Worm (Caenorhabditis elegans): ENCODE results near the gene odc-1.

DNA sequence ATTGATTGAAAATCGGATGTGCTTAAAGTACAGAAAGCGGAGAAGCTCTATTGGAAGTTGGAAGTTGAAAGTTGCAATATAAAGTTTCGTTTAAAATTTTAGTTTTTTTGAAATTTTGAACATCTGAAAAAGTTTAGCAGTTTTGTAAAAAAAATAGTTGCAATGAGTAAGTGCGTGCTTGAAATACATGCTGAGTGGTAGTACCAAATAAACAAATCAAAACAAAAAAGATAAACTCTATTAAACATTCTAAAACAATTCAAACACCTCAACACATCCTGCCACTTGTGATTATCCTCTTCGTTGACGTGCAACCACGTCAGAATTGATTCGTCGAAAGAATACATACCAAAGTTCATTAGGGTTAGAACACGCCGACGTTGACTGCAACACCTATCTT is 19.2 kb upstream of the odc-1 start:
- TF ChIP-seq ztf-23 (GFP tag; IDR thresholded peaks at IDR 0.05) (no peak), flt-1 (GFP tag; IDR thresholded peaks at IDR 0.05) (no peak), med-1 (GFP tag; optimal IDR thresholded peaks at IDR 0.05; ENCODE audit: insufficient read depth) (no peak), tab-1 (GFP tag; IDR thresholded peaks at IDR 0.05) (no peak), cog-1 (tag; optimal IDR thresholded peaks at IDR 0.05) (no peak)
